Fruit fly (Drosophila melanogaster): Measurements from ENCODE around the gene CG9643.
A peak's percentile ranks its signal among the peaks of the same experiment; 100 is the strongest.

Gene CG9643

DNA sequence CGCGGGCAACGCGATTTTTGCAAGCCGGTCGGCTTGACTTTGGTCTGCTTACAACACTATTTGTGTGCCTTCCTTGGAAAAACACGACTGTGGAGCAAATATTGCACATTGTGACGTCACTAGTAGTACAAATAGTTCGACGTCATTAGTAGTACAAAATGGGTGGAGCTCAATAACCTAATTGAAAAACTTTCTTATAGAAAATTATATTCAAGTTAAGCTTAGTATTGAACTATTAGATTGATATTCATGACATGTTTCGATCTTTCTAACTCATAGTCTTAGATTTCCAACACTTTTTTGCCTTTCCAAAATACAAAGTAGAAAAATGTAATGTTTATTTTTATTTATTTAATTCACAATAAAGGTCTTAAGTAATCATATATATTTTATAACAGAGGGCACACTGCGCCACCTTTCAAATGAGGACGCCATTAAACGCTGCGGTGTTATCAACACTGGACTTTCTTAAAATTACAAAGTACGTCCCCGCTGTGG is 6.6 kb downstream of the CG9643 start, which contains the start of the genes Rrp1 and gammaTub23C:
Gene Rrp1, minus strand, starts transcription at position 70 of the 498 bp plus-strand sequence.
Gene gammaTub23C, plus strand, starts transcription at position 453 of the 498 bp plus-strand sequence.
- TF ChIP-seq N (GFP tag; optimal IDR thresholded peaks at IDR 0.05) = no peak
- TF ChIP-seq psq (GFP tag; optimal IDR thresholded peaks at IDR 0.05) = peak; percentile 86
- peak; percentile 90 for TF ChIP-seq HLH106 (tag; optimal IDR thresholded peaks at IDR 0.05)
- TF ChIP-seq sage (GFP tag; optimal IDR thresholded peaks at IDR 0.05) = no peak
- TF ChIP-seq CG32264 (GFP tag; optimal IDR thresholded peaks at IDR 0.05) = peak; percentile 18
- TF ChIP-seq Hr83 (GFP tag; optimal IDR thresholded peaks at IDR 0.05; ENCODE audit: poor library complexity, severe bottlenecking) = peak; percentile 39
- peak; percentile 38 for TF ChIP-seq dsf (GFP tag; optimal IDR thresholded peaks at IDR 0.05; ENCODE audit: borderline replicate concordance)
- TF ChIP-seq Jra (GFP tag; optimal IDR thresholded peaks at IDR 0.05) = peak; percentile 78
- no peak for TF ChIP-seq usp (GFP tag; optimal IDR thresholded peaks at IDR 0.05)
- TF ChIP-seq lola (GFP tag; optimal IDR thresholded peaks at IDR 0.05) = no peak
- TF ChIP-seq Hnf4 (GFP tag; optimal IDR thresholded peaks at IDR 0.05) = no peak
- TF ChIP-seq br (GFP tag; optimal IDR thresholded peaks at IDR 0.05) = peak; percentile 77
- TF ChIP-seq foxo (GFP tag; optimal IDR thresholded peaks at IDR 0.05) = peak in 1 of 2 experiments; percentile 91
- TF ChIP-seq CrebA (GFP tag; optimal IDR thresholded peaks at IDR 0.05; ENCODE audit: borderline replicate concordance) = no peak
- no peak for TF ChIP-seq tai (GFP tag; optimal IDR thresholded peaks at IDR 0.05)
- no peak for TF ChIP-seq Dif (GFP tag; optimal IDR thresholded peaks at IDR 0.05; ENCODE audit: partially characterized antibody)
- TF ChIP-seq brk (GFP tag; optimal IDR thresholded peaks at IDR 0.05) = no peak
- TF ChIP-seq woc (GFP tag; optimal IDR thresholded peaks at IDR 0.05) = peak; percentile 88
- TF ChIP-seq Hr78 (GFP tag; optimal IDR thresholded peaks at IDR 0.05) = no peak
- TF ChIP-seq Mio (GFP tag; optimal IDR thresholded peaks at IDR 0.05) = no peak
- no peak for TF ChIP-seq Vsx2 (GFP tag; optimal IDR thresholded peaks at IDR 0.05; ENCODE audit: partially characterized antibody)
- TF ChIP-seq sv (GFP tag; optimal IDR thresholded peaks at IDR 0.05) = peak; percentile 89
- peak; percentile 81 for TF ChIP-seq ey (GFP tag; optimal IDR thresholded peaks at IDR 0.05)
- peak; percentile 83 for TF ChIP-seq fru (GFP tag; optimal IDR thresholded peaks at IDR 0.05)
- TF ChIP-seq h (GFP tag; optimal IDR thresholded peaks at IDR 0.05) = peak; percentile 86
- no peak for TF ChIP-seq Abd-B (GFP tag; optimal IDR thresholded peaks at IDR 0.05)
- no peak for TF ChIP-seq dl (GFP tag; optimal IDR thresholded peaks at IDR 0.05; ENCODE audit: insufficient read depth in 1 of 2, partially characterized antibody in 2 of 2)
- TF ChIP-seq pan (optimal IDR thresholded peaks at IDR 0.05) = no peak
- peak; percentile 93 for TF ChIP-seq dmrt93B (GFP tag; optimal IDR thresholded peaks at IDR 0.05)
- peak; percentile 43 for TF ChIP-seq GATAd (GFP tag; optimal IDR thresholded peaks at IDR 0.05)
- peak; percentile 84 for TF ChIP-seq CG9705 (GFP tag; optimal IDR thresholded peaks at IDR 0.05)
- no peak for TF ChIP-seq Rel (GFP tag; optimal IDR thresholded peaks at IDR 0.05)
- TF ChIP-seq Rel (tag; optimal IDR thresholded peaks at IDR 0.05) = peak; percentile 89
- TF ChIP-seq rgr (GFP tag; optimal IDR thresholded peaks at IDR 0.05) = peak; percentile 90
- peak; percentile 90 for TF ChIP-seq Sp1 (GFP tag; optimal IDR thresholded peaks at IDR 0.05)
- no peak for TF ChIP-seq jim (GFP tag; optimal IDR thresholded peaks at IDR 0.05)
- TF ChIP-seq Dfd (GFP tag; optimal IDR thresholded peaks at IDR 0.05) = no peak
- TF ChIP-seq OdsH (GFP tag; optimal IDR thresholded peaks at IDR 0.05) = peak; percentile 88
- TF ChIP-seq Myc (optimal IDR thresholded peaks at IDR 0.05) = peak; percentile 55

DNA sequence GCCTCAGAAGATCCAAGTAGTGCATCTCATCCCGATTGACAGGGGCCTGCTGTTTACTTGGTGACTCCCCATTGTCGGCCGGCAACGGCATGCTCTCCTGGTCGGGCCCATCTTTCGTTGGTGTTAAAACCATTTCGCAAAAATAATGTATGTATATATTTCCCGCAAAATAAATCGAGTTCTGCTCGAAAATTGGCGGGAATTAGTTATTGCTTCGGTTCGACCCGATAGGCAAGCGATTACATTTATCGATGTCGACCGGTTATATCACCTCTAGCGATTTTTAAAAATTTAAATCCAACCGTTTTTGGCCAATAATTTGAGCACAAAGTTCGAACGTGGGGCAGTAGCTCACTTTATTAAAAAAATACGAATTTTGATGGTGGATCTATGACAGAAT is 9.7 kb downstream of the CG9643 start, which contains the start of gene Ts:
Gene Ts, minus strand, starts transcription at position 201 of the 400 bp plus-strand sequence.
- TF ChIP-seq dmrt93B (GFP tag; optimal IDR thresholded peaks at IDR 0.05) (no peak), woc (GFP tag; optimal IDR thresholded peaks at IDR 0.05) (no peak), sv (GFP tag; optimal IDR thresholded peaks at IDR 0.05) (no peak), CrebA (GFP tag; optimal IDR thresholded peaks at IDR 0.05; ENCODE audit: borderline replicate concordance) (no peak), fru (GFP tag; optimal IDR thresholded peaks at IDR 0.05) (no peak), Sp1 (GFP tag; optimal IDR thresholded peaks at IDR 0.05) (no peak), CG9705 (GFP tag; optimal IDR thresholded peaks at IDR 0.05) (no peak), brk (GFP tag; optimal IDR thresholded peaks at IDR 0.05) (no peak), h (GFP tag; optimal IDR thresholded peaks at IDR 0.05) (no peak), Jra (GFP tag; optimal IDR thresholded peaks at IDR 0.05) (no peak), Hnf4 (GFP tag; optimal IDR thresholded peaks at IDR 0.05) (no peak), usp (GFP tag; optimal IDR thresholded peaks at IDR 0.05) (no peak), Dfd (GFP tag; optimal IDR thresholded peaks at IDR 0.05) (no peak), pan (optimal IDR thresholded peaks at IDR 0.05) (no peak), lola (GFP tag; optimal IDR thresholded peaks at IDR 0.05) (no peak)
